Worm (Caenorhabditis elegans) whole organism, L3 larva: ENCODE measurements around the gene F53A2.11.

Source experiments
- aly-2 ChIP-seq: fragments of 150-350 bp; optimal IDR thresholded peaks from 2 replicates; lab custom pipeline; 2014; ENCODE audit warnings: missing biosample characterization, missing genetic modification characterization
- ceh-82 ChIP-seq: fragments of 150-350 bp; optimal IDR thresholded peaks from 2 replicates; lab custom pipeline; 2014; ENCODE audit warnings: missing biosample characterization, missing genetic modification characterization
- elt-2 ChIP-seq: sonication (generic microtip); optimal IDR thresholded peaks from 2 replicates; lab custom pipeline; 2016; ENCODE audit warnings: missing genetic modification reagents, mild to moderate bottlenecking, missing genetic modification characterization, missing compliant biosample characterization
- jun-1 ChIP-seq: fragments of 150-350 bp; optimal IDR thresholded peaks from 2 replicates; lab custom pipeline; 2014; ENCODE audit warnings: missing biosample characterization, missing genetic modification reagents, missing genetic modification characterization
- mml-1 ChIP-seq: fragments of 150-350 bp; sonication (generic microtip); optimal IDR thresholded peaks from 3 replicates; lab custom pipeline; 2014; ENCODE audit warnings: missing biosample characterization, missing genetic modification characterization
- nfya-1 ChIP-seq: sonication (generic microtip); optimal IDR thresholded peaks from 2 replicates; lab custom pipeline; 2017; ENCODE audit warnings: missing genetic modification characterization, mild to moderate bottlenecking, missing compliant biosample characterization, antibody characterized with exemption, moderate library complexity; ENCODE audit not compliant: insufficient read depth
- nhr-11 ChIP-seq: fragments of 150-350 bp; optimal IDR thresholded peaks from 2 replicates; lab custom pipeline; 2014; ENCODE audit warnings: missing biosample characterization, missing genetic modification characterization
- nhr-12 ChIP-seq: fragments of 150-350 bp; optimal IDR thresholded peaks from 2 replicates; lab custom pipeline; 2014; ENCODE audit warnings: missing biosample characterization, missing genetic modification characterization
- nhr-77 ChIP-seq: fragments of 150-350 bp; optimal IDR thresholded peaks from 2 replicates; lab custom pipeline; 2014; ENCODE audit warnings: missing biosample characterization, missing genetic modification characterization
- pha-4 ChIP-seq: fragments of 150-350 bp; optimal IDR thresholded peaks from 2 replicates; lab custom pipeline; 2014; ENCODE audit warnings: missing biosample characterization, missing genetic modification reagents, missing genetic modification characterization
- pqm-1 ChIP-seq: fragments of 150-350 bp; optimal IDR thresholded peaks from 2 replicates; lab custom pipeline; 2017; ENCODE audit warnings: missing biosample characterization, missing genetic modification characterization, inconsistent platforms
- skn-1 ChIP-seq: fragments of 150-350 bp; optimal IDR thresholded peaks from 2 replicates; lab custom pipeline; 2014; ENCODE audit warnings: missing biosample characterization, missing genetic modification characterization
- unc-62 ChIP-seq: fragments of 150-350 bp; sonication (generic microtip); optimal IDR thresholded peaks from 4 replicates; lab custom pipeline; 2014; ENCODE audit warnings: missing biosample characterization, missing genetic modification reagents, missing genetic modification characterization
- ztf-11 ChIP-seq: fragments of 150-350 bp; optimal IDR thresholded peaks from 2 replicates; lab custom pipeline; 2014; ENCODE audit warnings: missing biosample characterization, missing genetic modification characterization

ce11 chrIII:13346785-13347184, 24.3 kb upstream of the F53A2.11 start, which contains the start of gene mtm-6:
- TF ChIP-seq jun-1 (no peak), nhr-11 (no peak), nhr-12 (tag; lab: Kevin White, UChicago) (no peak), nhr-77 (tag; lab: Kevin White, UChicago) (no peak), skn-1 (tag; lab: Kevin White, UChicago) (no peak), mml-1 (tag; lab: Kevin White, UChicago) (no peak), aly-2 (tag; lab: Kevin White, UChicago) (no peak), pha-4 (no peak), ztf-11 (tag; lab: Kevin White, UChicago) (no peak), elt-2 (tag; lab: Kevin White, UChicago) (peak; percentile 22), nfya-1 (tag; lab: Kevin White, UChicago) (no peak), pqm-1 (tag; lab: Kevin White, UChicago) (no peak), ceh-82 (tag; lab: Kevin White, UChicago) (no peak), unc-62 (GFP tag; lab: Kevin White, UChicago) (no peak)
